Worm (Caenorhabditis elegans): ENCODE measurements around the gene prx-19.

Gene prx-19

ce11 chrIII:8801352-8801863 is 7.7 kb downstream of the prx-19 start:
- no peak for TF ChIP-seq sma-3 (GFP tag; optimal IDR thresholded peaks at IDR 0.05)
- TF ChIP-seq zag-1 (tag; optimal IDR thresholded peaks at IDR 0.05): no peak
- no peak for TF ChIP-seq mab-5 (tag; optimal IDR thresholded peaks at IDR 0.05)
- no peak for TF ChIP-seq peb-1 (tag; optimal IDR thresholded peaks at IDR 0.05)
- no peak for TF ChIP-seq dmd-4 (tag; optimal IDR thresholded peaks at IDR 0.05)
- TF ChIP-seq nhr-12 (tag; optimal IDR thresholded peaks at IDR 0.05): no peak
- TF ChIP-seq nhr-237 (tag; optimal IDR thresholded peaks at IDR 0.05): no peak
- no peak for TF ChIP-seq elt-3 (tag; optimal IDR thresholded peaks at IDR 0.05)
- TF ChIP-seq R02D3.7 (tag; optimal IDR thresholded peaks at IDR 0.05): no peak
- TF ChIP-seq unc-62 (GFP tag; optimal IDR thresholded peaks at IDR 0.05): no peak
- TF ChIP-seq F13H6.1 (tag; optimal IDR thresholded peaks at IDR 0.05): no peak
- no peak for TF ChIP-seq crh-2 (tag; optimal IDR thresholded peaks at IDR 0.05)
- no peak for TF ChIP-seq nhr-25 (tag; optimal IDR thresholded peaks at IDR 0.05)
- TF ChIP-seq elt-1 (tag; optimal IDR thresholded peaks at IDR 0.05): no peak
- TF ChIP-seq nhr-10 (tag; optimal IDR thresholded peaks at IDR 0.05): no peak
- no peak for TF ChIP-seq ama-1 (optimal IDR thresholded peaks at IDR 0.05)
- TF ChIP-seq lin-39 (tag; optimal IDR thresholded peaks at IDR 0.05): no peak
- no peak for TF ChIP-seq ceh-16 (tag; optimal IDR thresholded peaks at IDR 0.05)
- TF ChIP-seq snpc-4 (tag; optimal IDR thresholded peaks at IDR 0.05): no peak
- no peak for TF ChIP-seq unc-39 (tag; optimal IDR thresholded peaks at IDR 0.05)

ce11 chrIII:8800796-8801083 is 8.4 kb downstream of the prx-19 start:
- TF ChIP-seq nhr-25 (tag; optimal IDR thresholded peaks at IDR 0.05): peak; percentile 29
- TF ChIP-seq sma-3 (GFP tag; optimal IDR thresholded peaks at IDR 0.05): peak; percentile 10
- no peak for TF ChIP-seq nhr-12 (tag; optimal IDR thresholded peaks at IDR 0.05)
- TF ChIP-seq ztf-11 (tag; optimal IDR thresholded peaks at IDR 0.05): no peak
- no peak for TF ChIP-seq unc-55 (GFP tag; optimal IDR thresholded peaks at IDR 0.05)
- TF ChIP-seq C34F6.9 (tag; optimal IDR thresholded peaks at IDR 0.05): no peak

DNA sequence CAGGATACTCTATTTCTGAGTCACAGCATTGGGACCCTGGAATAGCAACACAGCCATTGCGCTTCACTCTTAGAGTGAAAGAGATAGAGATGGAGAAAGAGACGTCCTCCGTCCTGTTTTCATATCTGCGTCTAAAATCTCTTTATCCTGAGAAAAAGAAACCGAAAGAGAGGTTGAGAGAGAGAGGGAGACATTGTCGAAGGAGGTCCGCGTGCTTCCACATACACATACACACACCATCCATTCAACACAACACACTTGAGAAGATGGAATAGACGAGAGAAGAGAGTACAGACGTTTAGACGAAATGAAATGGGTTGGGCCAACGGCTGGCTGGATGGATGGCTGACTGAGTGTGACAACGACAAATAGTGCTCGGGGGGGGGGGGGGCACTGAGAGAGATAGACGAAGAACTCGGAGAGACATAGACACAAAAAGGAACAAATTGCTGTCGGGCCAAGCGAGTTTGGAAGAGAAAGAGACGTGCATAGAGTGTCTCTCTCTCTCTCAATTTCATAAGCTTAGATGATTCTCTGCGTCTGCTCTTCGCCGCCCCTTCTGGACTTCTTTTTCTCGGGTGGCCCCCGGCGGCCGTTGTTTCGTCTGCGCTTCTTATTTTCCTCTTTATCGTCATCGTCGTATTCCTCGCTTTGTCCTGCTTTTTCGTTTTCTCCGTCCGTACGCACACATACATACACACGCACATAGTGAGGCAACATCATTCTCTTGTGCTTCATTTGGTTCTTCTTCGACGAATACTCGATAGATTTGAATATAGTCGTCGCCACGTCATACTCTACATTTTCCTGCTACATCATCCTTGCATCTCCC is 8.9 kb downstream of the prx-19 start, which contains the start of gene F54F2.6:
Gene F54F2.6, minus strand, starts transcription at position 738 of the 832 bp plus-strand sequence.
- TF ChIP-seq ZK546.5 (tag; optimal IDR thresholded peaks at IDR 0.05) (peak; percentile 1), ztf-1 (GFP tag; conservative IDR thresholded peaks at IDR 0.05) (no peak), nhr-6 (tag; optimal IDR thresholded peaks at IDR 0.05) (peak; percentile 96), nhr-10 (tag; optimal IDR thresholded peaks at IDR 0.05) (no peak), nhr-23 (tag; optimal IDR thresholded peaks at IDR 0.05) (no peak), zag-1 (tag; optimal IDR thresholded peaks at IDR 0.05) (peak; percentile 92), mbf-1 (tag; optimal IDR thresholded peaks at IDR 0.05) (no peak), R02D3.7 (tag; optimal IDR thresholded peaks at IDR 0.05) (no peak), sem-4 (tag; optimal IDR thresholded peaks at IDR 0.05) (peak; percentile 95), F13H6.1 (tag; optimal IDR thresholded peaks at IDR 0.05) (peak; percentile 99), peb-1 (tag; optimal IDR thresholded peaks at IDR 0.05) (no peak), unc-62 (GFP tag; optimal IDR thresholded peaks at IDR 0.05) (peak; percentile 85), lin-39 (tag; optimal IDR thresholded peaks at IDR 0.05) (peak; percentile 82), nhr-21 (tag; optimal IDR thresholded peaks at IDR 0.05) (peak; percentile 90), nhr-25 (tag; optimal IDR thresholded peaks at IDR 0.05) (peak; percentile 81), C34F6.9 (tag; optimal IDR thresholded peaks at IDR 0.05) (peak; percentile 96), unc-55 (GFP tag; optimal IDR thresholded peaks at IDR 0.05) (peak; percentile 85), skn-1 (tag; optimal IDR thresholded peaks at IDR 0.05) (no peak), alr-1 (tag; optimal IDR thresholded peaks at IDR 0.05) (peak; percentile 90), egl-27 (tag; optimal IDR thresholded peaks at IDR 0.05) (peak; percentile 93), Y55F3AM.14 (GFP tag; optimal IDR thresholded peaks at IDR 0.05) (peak; percentile 95), nhr-77 (tag; optimal IDR thresholded peaks at IDR 0.05) (no peak), ceh-82 (tag; optimal IDR thresholded peaks at IDR 0.05) (no peak), lin-13 (GFP tag; optimal IDR thresholded peaks at IDR 0.05) (peak; percentile 82), mab-5 (tag; optimal IDR thresholded peaks at IDR 0.05) (peak; percentile 94), unc-39 (tag; optimal IDR thresholded peaks at IDR 0.05) (no peak), dmd-4 (tag; optimal IDR thresholded peaks at IDR 0.05) (no peak), ceh-16 (tag; optimal IDR thresholded peaks at IDR 0.05) (no peak), sma-3 (GFP tag; optimal IDR thresholded peaks at IDR 0.05) (peak; percentile 31), sma-9 (GFP tag; optimal IDR thresholded peaks at IDR 0.05) (peak; percentile 96), sma-9 (tag; optimal IDR thresholded peaks at IDR 0.05) (no peak), lin-11 (tag; optimal IDR thresholded peaks at IDR 0.05) (peak; percentile 65), blmp-1 (tag; optimal IDR thresholded peaks at IDR 0.05; ENCODE audit: insufficient read depth) (peak; percentile 83), nhr-237 (tag; optimal IDR thresholded peaks at IDR 0.05) (peak; percentile 26), elt-1 (tag; optimal IDR thresholded peaks at IDR 0.05) (no peak), ztf-11 (tag; optimal IDR thresholded peaks at IDR 0.05) (peak; percentile 54), nhr-129 (tag; optimal IDR thresholded peaks at IDR 0.05) (peak; percentile 95), aly-2 (tag; optimal IDR thresholded peaks at IDR 0.05) (no peak), lsy-2 (tag; optimal IDR thresholded peaks at IDR 0.05) (peak; percentile 59 to 92), nhr-12 (tag; optimal IDR thresholded peaks at IDR 0.05) (no peak), fos-1 (tag; optimal IDR thresholded peaks at IDR 0.05) (peak; percentile 54), mdl-1 (tag; optimal IDR thresholded peaks at IDR 0.05) (peak; percentile 85 to 98), ama-1 (optimal IDR thresholded peaks at IDR 0.05) (no peak), crh-2 (tag; optimal IDR thresholded peaks at IDR 0.05) (peak; percentile 87)

Measured in whole organism, L2 larva.